Worm (Caenorhabditis elegans) whole organism, mixed stage, embryonic: ENCODE measurements around the gene taf-13.

Source experiments
- ceh-43 ChIP-seq: fragments of 200-800 bp; sonication (Bioruptor generic); optimal IDR thresholded peaks from 2 replicates; lab custom pipeline; 2018; ENCODE audit warnings: mild to moderate bottlenecking, missing genetic modification characterization, moderate library complexity, missing compliant biosample characterization
- elt-3 ChIP-seq: fragments of 150-350 bp; optimal IDR thresholded peaks from 2 replicates; lab custom pipeline; 2014; ENCODE audit warnings: missing biosample characterization, missing genetic modification characterization
- ham-2 ChIP-seq: fragments of 200-800 bp; sonication (Bioruptor generic); optimal IDR thresholded peaks from 2 replicates; lab custom pipeline; 2018; ENCODE audit warnings: mild to moderate bottlenecking, missing genetic modification characterization, missing compliant biosample characterization
- lsy-2 ChIP-seq: fragments of 150-350 bp; optimal IDR thresholded peaks from 2 replicates; lab custom pipeline; 2014; ENCODE audit warnings: missing biosample characterization, missing genetic modification characterization
- mep-1 ChIP-seq: fragments of 150-350 bp; optimal IDR thresholded peaks from 2 replicates; lab custom pipeline; 2017; ENCODE audit warnings: missing biosample characterization, missing genetic modification reagents, missing genetic modification characterization, inconsistent platforms
- nhr-237 ChIP-seq: fragments of 150-350 bp; optimal IDR thresholded peaks from 2 replicates; lab custom pipeline; 2014; ENCODE audit warnings: missing biosample characterization, missing genetic modification characterization
- nhr-28 ChIP-seq: fragments of 150-350 bp; optimal IDR thresholded peaks from 2 replicates; lab custom pipeline; 2014; ENCODE audit warnings: missing biosample characterization, missing genetic modification characterization
- pha-4 ChIP-seq: fragments of 150-350 bp; optimal IDR thresholded peaks from 2 replicates; lab custom pipeline; 2018; ENCODE audit warnings: missing biosample characterization, missing genetic modification reagents, missing genetic modification characterization
- sem-2 ChIP-seq: fragments of 200-800 bp; sonication (Bioruptor generic); optimal IDR thresholded peaks from 2 replicates; lab custom pipeline; 2018; ENCODE audit warnings: mild to moderate bottlenecking, missing genetic modification characterization, missing compliant biosample characterization
- snpc-4 ChIP-seq: fragments of 150-350 bp; optimal IDR thresholded peaks from 2 replicates; lab custom pipeline; 2014; ENCODE audit warnings: missing biosample characterization, missing genetic modification characterization
- tbx-8 ChIP-seq: fragments of 200-800 bp; sonication (Bioruptor generic); optimal IDR thresholded peaks from 2 replicates; lab custom pipeline; 2018; ENCODE audit warnings: mild to moderate bottlenecking, missing genetic modification characterization, moderate library complexity, missing compliant biosample characterization
- unc-39 ChIP-seq: fragments of 150-350 bp; optimal IDR thresholded peaks from 2 replicates; lab custom pipeline; 2014; ENCODE audit warnings: missing biosample characterization, missing genetic modification characterization
- unc-62 ChIP-seq: fragments of 150-350 bp; optimal IDR thresholded peaks from 2 replicates; lab custom pipeline; 2014; ENCODE audit warnings: missing biosample characterization, missing genetic modification reagents, missing genetic modification characterization
- ztf-11 ChIP-seq: fragments of 150-350 bp; optimal IDR thresholded peaks from 2 replicates; lab custom pipeline; 2014; ENCODE audit warnings: missing biosample characterization, missing genetic modification characterization

DNA sequence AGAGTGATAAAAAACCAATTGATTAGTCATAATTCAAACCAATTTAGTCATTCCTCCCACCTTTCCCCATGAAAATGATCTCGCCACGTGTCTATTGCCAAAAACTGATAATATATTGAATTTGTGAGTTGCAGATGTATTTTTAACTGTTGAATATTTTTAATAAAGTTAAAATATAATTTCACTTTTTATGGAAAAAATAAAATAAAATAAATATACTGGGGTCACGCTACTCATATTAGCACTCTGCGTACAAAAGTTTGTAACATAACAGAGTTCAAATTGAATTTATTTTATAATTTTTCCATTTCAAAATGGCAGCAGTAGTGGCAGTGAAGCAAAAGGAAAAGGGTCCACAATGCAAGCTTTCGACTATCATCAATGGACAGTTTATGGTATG, 12.7 kb upstream of the taf-13 start, which contains the start of gene C14A4.13:
- no peak for TF ChIP-seq ztf-11 (tag; lab: Kevin White, UChicago)
- TF ChIP-seq mep-1 = no peak
- TF ChIP-seq nhr-237 (tag; lab: Kevin White, UChicago) = no peak
- TF ChIP-seq snpc-4 (tag; lab: Kevin White, UChicago) = no peak
- no peak for TF ChIP-seq nhr-28 (tag; lab: Kevin White, UChicago)
- no peak for TF ChIP-seq tbx-8 (GFP tag; lab: Kevin White, UChicago)
- TF ChIP-seq unc-62 = no peak
- TF ChIP-seq sem-2 = no peak
- no peak for TF ChIP-seq lsy-2 (tag; lab: Kevin White, UChicago)
- TF ChIP-seq ham-2 = no peak
- TF ChIP-seq elt-3 = no peak
- no peak for TF ChIP-seq pha-4 (tag; lab: Kevin White, UChicago)
- TF ChIP-seq ceh-43 = no peak
- TF ChIP-seq unc-39 (tag; lab: Kevin White, UChicago) = no peak
